Worm (Caenorhabditis elegans) whole organism, L3 larva: ENCODE data around the gene K03H1.11.
A peak's percentile ranks its signal among the peaks of the same experiment; 100 is the strongest.

Source experiments
- ama-1 ChIP-seq: fragments of 150-350 bp; optimal IDR thresholded peaks from 2 replicates; lab custom pipeline; 2018
- ceh-28 ChIP-seq: fragments of 150-350 bp; optimal IDR thresholded peaks from 2 replicates; lab custom pipeline; 2014; ENCODE audit warnings: missing biosample characterization, missing genetic modification reagents, missing genetic modification characterization
- ceh-82 ChIP-seq: fragments of 150-350 bp; optimal IDR thresholded peaks from 2 replicates; lab custom pipeline; 2014; ENCODE audit warnings: missing biosample characterization, missing genetic modification characterization
- ceh-9 ChIP-seq: sonication (generic microtip); optimal IDR thresholded peaks from 2 replicates; lab custom pipeline; 2018; ENCODE audit warnings: missing biosample characterization, missing genetic modification characterization
- daf-12 ChIP-seq: fragments of 150-350 bp; optimal IDR thresholded peaks from 2 replicates; lab custom pipeline; 2014; ENCODE audit warnings: missing biosample characterization, missing genetic modification reagents, missing genetic modification characterization
- egl-5 ChIP-seq: fragments of 150-350 bp; optimal IDR thresholded peaks from 2 replicates; lab custom pipeline; 2017; ENCODE audit warnings: missing biosample characterization, missing genetic modification reagents, missing genetic modification characterization, inconsistent platforms
- elt-1 ChIP-seq: fragments of 150-350 bp; optimal IDR thresholded peaks from 2 replicates; lab custom pipeline; 2014; ENCODE audit warnings: missing biosample characterization, missing genetic modification characterization
- elt-2 ChIP-seq: sonication (generic microtip); optimal IDR thresholded peaks from 2 replicates; lab custom pipeline; 2016; ENCODE audit warnings: missing genetic modification reagents, mild to moderate bottlenecking, missing genetic modification characterization, missing compliant biosample characterization
- elt-3 ChIP-seq, 3 experiments: fragments of 150-350 bp in 1 of 3; sonication (generic microtip) in 2 of 3; optimal IDR thresholded peaks; 2 replicates in 2 of 3; 4 replicates in 1 of 3; lab custom pipeline; 2014 to 2017; ENCODE audit warnings: missing biosample characterization in 3 of 3, missing genetic modification characterization in 3 of 3
- eor-1 ChIP-seq, 2 experiments: fragments of 150-350 bp; optimal IDR thresholded peaks; 2 replicates each; lab custom pipeline; 2014 to 2018; ENCODE audit warnings: missing biosample characterization in 2 of 2, missing genetic modification characterization in 2 of 2
- fkh-10 ChIP-seq: sonication (generic microtip); optimal IDR thresholded peaks from 2 replicates; lab custom pipeline; 2017; ENCODE audit warnings: missing biosample characterization, missing genetic modification reagents, missing genetic modification characterization
- fkh-2 ChIP-seq: fragments of 150-350 bp; optimal IDR thresholded peaks from 2 replicates; lab custom pipeline; 2014; ENCODE audit warnings: missing biosample characterization, missing genetic modification reagents, missing genetic modification characterization
- hmg-11 ChIP-seq: sonication (generic microtip); optimal IDR thresholded peaks from 2 replicates; lab custom pipeline; 2016; ENCODE audit warnings: missing genetic modification characterization, missing compliant biosample characterization
- jun-1 ChIP-seq: fragments of 150-350 bp; optimal IDR thresholded peaks from 2 replicates; lab custom pipeline; 2014; ENCODE audit warnings: missing biosample characterization, missing genetic modification reagents, missing genetic modification characterization
- lin-15B ChIP-seq: fragments of 150-350 bp; optimal IDR thresholded peaks from 2 replicates; lab custom pipeline; 2014; ENCODE audit warnings: missing biosample characterization, missing genetic modification characterization
- lin-39 ChIP-seq: fragments of 150-350 bp; optimal IDR thresholded peaks from 2 replicates; lab custom pipeline; 2018; ENCODE audit warnings: missing biosample characterization, missing genetic modification reagents, missing genetic modification characterization
- mdl-1 ChIP-seq: fragments of 150-350 bp; optimal IDR thresholded peaks from 2 replicates; lab custom pipeline; 2014; ENCODE audit warnings: missing biosample characterization, missing genetic modification characterization
- mml-1 ChIP-seq: fragments of 150-350 bp; sonication (generic microtip); optimal IDR thresholded peaks from 3 replicates; lab custom pipeline; 2014; ENCODE audit warnings: missing biosample characterization, missing genetic modification characterization
- nfya-1 ChIP-seq: sonication (generic microtip); optimal IDR thresholded peaks from 2 replicates; lab custom pipeline; 2017; ENCODE audit warnings: missing genetic modification characterization, mild to moderate bottlenecking, missing compliant biosample characterization, antibody characterized with exemption, moderate library complexity; ENCODE audit not compliant: insufficient read depth
- nhr-11 ChIP-seq: fragments of 150-350 bp; optimal IDR thresholded peaks from 2 replicates; lab custom pipeline; 2014; ENCODE audit warnings: missing biosample characterization, missing genetic modification characterization
- nhr-23 ChIP-seq: fragments of 150-350 bp; optimal IDR thresholded peaks from 2 replicates; lab custom pipeline; 2014; ENCODE audit warnings: missing biosample characterization, missing genetic modification reagents, missing genetic modification characterization
- nhr-237 ChIP-seq: fragments of 150-350 bp; optimal IDR thresholded peaks from 2 replicates; lab custom pipeline; 2014; ENCODE audit warnings: missing biosample characterization, missing genetic modification characterization
- nhr-43 ChIP-seq: sonication (generic microtip); optimal IDR thresholded peaks from 2 replicates; lab custom pipeline; 2016; ENCODE audit warnings: mild to moderate bottlenecking, missing genetic modification characterization, missing compliant biosample characterization; ENCODE audit not compliant: poor library complexity, severe bottlenecking
- nhr-67 ChIP-seq: fragments of 150-350 bp; optimal IDR thresholded peaks from 2 replicates; lab custom pipeline; 2014; ENCODE audit warnings: missing biosample characterization, missing genetic modification characterization
- nhr-76 ChIP-seq: fragments of 150-350 bp; sonication (generic microtip); optimal IDR thresholded peaks from 5 replicates; lab custom pipeline; 2014; ENCODE audit warnings: missing biosample characterization, missing genetic modification characterization
- nhr-77 ChIP-seq: fragments of 150-350 bp; optimal IDR thresholded peaks from 2 replicates; lab custom pipeline; 2014; ENCODE audit warnings: missing biosample characterization, missing genetic modification characterization
- pqm-1 ChIP-seq: fragments of 150-350 bp; optimal IDR thresholded peaks from 2 replicates; lab custom pipeline; 2017; ENCODE audit warnings: missing biosample characterization, missing genetic modification characterization, inconsistent platforms
- skn-1 ChIP-seq: fragments of 150-350 bp; optimal IDR thresholded peaks from 2 replicates; lab custom pipeline; 2014; ENCODE audit warnings: missing biosample characterization, missing genetic modification characterization
- snpc-4 ChIP-seq: fragments of 150-350 bp; optimal IDR thresholded peaks from 2 replicates; lab custom pipeline; 2014; ENCODE audit warnings: missing biosample characterization, missing genetic modification characterization
- tbx-2 ChIP-seq: sonication (generic microtip); optimal IDR thresholded peaks from 2 replicates; lab custom pipeline; 2016; ENCODE audit warnings: mild to moderate bottlenecking, missing genetic modification characterization, missing compliant biosample characterization
- unc-62 ChIP-seq: fragments of 150-350 bp; sonication (generic microtip); optimal IDR thresholded peaks from 4 replicates; lab custom pipeline; 2014; ENCODE audit warnings: missing biosample characterization, missing genetic modification reagents, missing genetic modification characterization
- zag-1 ChIP-seq: fragments of 150-350 bp; optimal IDR thresholded peaks from 2 replicates; lab custom pipeline; 2014; ENCODE audit warnings: missing biosample characterization, missing genetic modification characterization
- ztf-4 ChIP-seq: fragments of 150-350 bp; optimal IDR thresholded peaks from 2 replicates; lab custom pipeline; 2014; ENCODE audit warnings: missing biosample characterization, missing genetic modification characterization

The K03H1.11 gene

ce11 chrIII:9951864-9952263 lies at the start of gene K03H1.11:
Gene K03H1.11 (minus strand): TSS chrIII:9951964.
- TF ChIP-seq ama-1 (lab: Kevin White, UChicago) (no peak), nhr-23 (peak; percentile 13), ztf-4 (tag; lab: Kevin White, UChicago) (no peak), egl-5 (tag; lab: Kevin White, UChicago) (no peak), fkh-2 (tag; lab: Kevin White, UChicago) (no peak), ceh-9 (tag; lab: Kevin White, UChicago) (no peak)
- TF ChIP-seq, all 47 proteins: peak for 1

ce11 chrIII:10001060-10001459 lies 49.3 kb upstream of the K03H1.11 start, which contains the start of gene C05B5.5:
Gene C05B5.5 (plus strand): TSS chrIII:10001360.
- TF ChIP-seq zag-1 (tag; lab: Kevin White, UChicago): no peak
- no peak for TF ChIP-seq tbx-2
- TF ChIP-seq jun-1 (tag; lab: Kevin White, UChicago): no peak
- TF ChIP-seq pqm-1: no peak

- TF ChIP-seq elt-3 (tag; optimal IDR thresholded peaks at IDR 0.05; lab: Kevin White, UChicago) (no peak), ceh-82 (tag; lab: Kevin White, UChicago) (no peak), lin-39 (tag; lab: Kevin White, UChicago) (no peak), daf-12 (tag; lab: Kevin White, UChicago) (no peak), skn-1 (tag; lab: Kevin White, UChicago) (no peak), nhr-67 (tag; lab: Kevin White, UChicago) (no peak)
Observed at ce11 chrIII:10000428-10000827, 48.7 kb upstream of the K03H1.11 start, which contains the start of gene C05B5.2. Gene C05B5.2 (minus strand): TSS chrIII:10000528.

DNA sequence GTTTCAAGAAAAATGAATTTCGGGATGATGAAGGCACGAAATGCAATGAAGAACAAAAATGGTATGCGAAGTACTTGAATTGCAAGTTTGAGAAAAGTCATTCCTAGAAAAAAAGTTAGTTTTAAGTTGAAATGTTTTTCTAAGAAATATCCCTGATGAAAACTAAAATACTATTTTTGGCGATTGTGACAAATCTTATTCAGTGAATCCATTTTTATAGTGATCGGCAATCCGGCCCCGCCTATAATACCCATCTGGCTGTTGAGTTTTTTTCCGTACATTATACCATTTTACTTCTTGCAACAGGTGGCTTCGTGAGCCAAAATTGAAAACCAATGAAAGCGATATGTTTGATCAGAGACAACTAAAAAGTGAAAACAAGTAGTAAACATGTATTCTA lies 47.5 kb upstream of the K03H1.11 start, which contains the start of gene C05B5.17:
Gene C05B5.17 (minus strand): TSS at position 101 of the 400 bp plus-strand sequence.
- TF ChIP-seq ceh-82 (tag; lab: Kevin White, UChicago) (no peak), nhr-67 (tag; lab: Kevin White, UChicago) (no peak), fkh-10 (GFP tag; lab: Kevin White, UChicago) (no peak), snpc-4 (no peak), hmg-11 (tag; lab: Kevin White, UChicago) (no peak), nhr-43 (tag; lab: Kevin White, UChicago) (no peak), elt-1 (tag; lab: Kevin White, UChicago) (no peak), mml-1 (tag; lab: Kevin White, UChicago) (no peak), lin-15B (tag; lab: Kevin White, UChicago) (no peak), ztf-4 (tag; lab: Kevin White, UChicago) (no peak), fkh-2 (tag; lab: Kevin White, UChicago) (no peak), eor-1 (tag; optimal IDR thresholded peaks at IDR 0.05; lab: Kevin White, UChicago) (no peak), mdl-1 (tag; lab: Kevin White, UChicago) (no peak), nhr-237 (tag; lab: Kevin White, UChicago) (no peak), nhr-76 (no peak), unc-62 (GFP tag; lab: Kevin White, UChicago) (no peak), pqm-1 (no peak), nhr-11 (tag; lab: Kevin White, UChicago) (no peak), nhr-23 (no peak), nfya-1 (tag; lab: Kevin White, UChicago) (no peak)

- TF ChIP-seq ceh-28 (no peak), mml-1 (tag; lab: Kevin White, UChicago) (no peak), fkh-10 (GFP tag; lab: Kevin White, UChicago) (no peak), nhr-77 (no peak), elt-2 (tag; lab: Kevin White, UChicago) (no peak), jun-1 (tag; lab: Kevin White, UChicago) (no peak), nhr-43 (tag; lab: Kevin White, UChicago) (no peak)
Observed at ce11 chrIII:9997890-9998289, 46.1 kb upstream of the K03H1.11 start, which contains the start of gene pqn-8. Gene pqn-8 (minus strand): TSS chrIII:9997990.
